Worm (Caenorhabditis elegans): ENCODE results near the gene C06A1.3.
A peak's percentile ranks its signal among the peaks of the same experiment; 100 is the strongest.

Gene C06A1.3

ce11 chrII:10571967-10572366 lies at the start of gene C06A1.3:
TSS of gene C06A1.3 (plus strand) at chrII:10572267.
- no peak for TF ChIP-seq irx-1 (tag; optimal IDR thresholded peaks at IDR 0.05)
- TF ChIP-seq egl-27 (tag; optimal IDR thresholded peaks at IDR 0.05): no peak
- no peak for TF ChIP-seq mab-9 (GFP tag; IDR thresholded peaks at IDR 0.05)
- no peak for TF ChIP-seq sptf-1 (tag; optimal IDR thresholded peaks at IDR 0.05)
- no peak for TF ChIP-seq skn-1 (tag; optimal IDR thresholded peaks at IDR 0.05)
- no peak for TF ChIP-seq efl-3 (GFP tag; optimal IDR thresholded peaks at IDR 0.05)
- no peak for TF ChIP-seq grh-1 (GFP tag; IDR thresholded peaks at IDR 0.05)
- no peak for TF ChIP-seq mep-1 (tag; optimal IDR thresholded peaks at IDR 0.05)
- no peak for TF ChIP-seq nhr-47 (tag; optimal IDR thresholded peaks at IDR 0.05)
- TF ChIP-seq unc-30 (tag; optimal IDR thresholded peaks at IDR 0.05): no peak
- TF ChIP-seq aha-1 (tag; optimal IDR thresholded peaks at IDR 0.05): no peak
- TF ChIP-seq unc-98 (GFP tag; IDR thresholded peaks at IDR 0.05): no peak
- no peak for TF ChIP-seq efl-1 (optimal IDR thresholded peaks at IDR 0.05)
- TF ChIP-seq efl-1 (GFP tag; optimal IDR thresholded peaks at IDR 0.05 in 1 of 2): no peak
- TF ChIP-seq blmp-1 (tag; optimal IDR thresholded peaks at IDR 0.05): no peak
- TF ChIP-seq lsy-2 (tag; optimal IDR thresholded peaks at IDR 0.05): no peak
- no peak for TF ChIP-seq ceh-63 (GFP tag; optimal IDR thresholded peaks at IDR 0.05)

- no peak for TF ChIP-seq pag-3 (tag; optimal IDR thresholded peaks at IDR 0.05; ENCODE audit: borderline replicate concordance, insufficient read depth)
- no peak for TF ChIP-seq mab-9 (GFP tag; IDR thresholded peaks at IDR 0.05)
- peak; percentile 98 for TF ChIP-seq blmp-1 (tag; optimal IDR thresholded peaks at IDR 0.05)
Observed at ce11 chrII:10523031-10523430, 49.0 kb upstream of the C06A1.3 start.

DNA sequence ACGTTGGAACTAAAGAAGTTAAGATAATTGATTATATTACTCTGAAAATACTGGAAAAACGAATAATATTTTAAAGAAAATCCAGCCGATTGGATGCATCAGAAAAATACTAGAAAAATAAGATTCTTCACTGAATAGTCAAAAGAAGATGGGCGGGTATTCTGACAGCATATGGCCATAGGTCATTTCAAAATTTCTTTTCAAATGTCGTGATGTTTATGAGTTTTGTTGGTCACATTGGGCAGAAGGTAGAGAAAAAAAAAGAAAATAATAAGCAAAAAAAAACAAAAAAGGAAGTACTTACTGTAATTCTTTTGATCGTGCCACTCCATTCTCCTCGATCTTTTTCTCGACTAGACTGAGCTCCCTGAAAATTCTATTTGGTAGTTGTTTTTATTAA lies 48.5 kb upstream of the C06A1.3 start, which contains the start of gene F59B10.5:
Gene F59B10.5 (minus strand): TSS at position 101 of the 400 bp plus-strand sequence.
- TF ChIP-seq grh-1 (GFP tag; IDR thresholded peaks at IDR 0.05) (no peak), ceh-63 (GFP tag; optimal IDR thresholded peaks at IDR 0.05) (no peak), nhr-237 (tag; optimal IDR thresholded peaks at IDR 0.05) (no peak), nhr-20 (tag; optimal IDR thresholded peaks at IDR 0.05) (no peak), ztf-11 (tag; optimal IDR thresholded peaks at IDR 0.05) (no peak), lir-3 (tag; optimal IDR thresholded peaks at IDR 0.05; ENCODE audit: poor library complexity) (no peak), sptf-1 (tag; optimal IDR thresholded peaks at IDR 0.05) (no peak), snu-23 (GFP tag; optimal IDR thresholded peaks at IDR 0.05) (no peak), isw-1 (GFP tag; IDR thresholded peaks at IDR 0.05) (no peak), mep-1 (tag; optimal IDR thresholded peaks at IDR 0.05) (no peak), ceh-90 (tag; optimal IDR thresholded peaks at IDR 0.05) (no peak), ceh-88 (GFP tag; IDR thresholded peaks at IDR 0.05) (no peak), unc-86 (tag; optimal IDR thresholded peaks at IDR 0.05) (no peak), ces-1 (GFP tag; optimal IDR thresholded peaks at IDR 0.05) (no peak), swsn-7 (tag; optimal IDR thresholded peaks at IDR 0.05) (no peak), tlp-1 (tag; optimal IDR thresholded peaks at IDR 0.05) (no peak), unc-98 (GFP tag; IDR thresholded peaks at IDR 0.05) (no peak), zag-1 (tag; optimal IDR thresholded peaks at IDR 0.05) (no peak)

ce11 chrII:10524374-10524773 lies 47.7 kb upstream of the C06A1.3 start, which contains the start of gene F59B10.6:
TSS of gene F59B10.6 (minus strand) at chrII:10524474.
- TF ChIP-seq nhr-90 (tag; optimal IDR thresholded peaks at IDR 0.05; ENCODE audit: poor library complexity): no peak
- TF ChIP-seq nhr-20 (tag; optimal IDR thresholded peaks at IDR 0.05): no peak
- no peak for TF ChIP-seq fkh-4 (tag; optimal IDR thresholded peaks at IDR 0.05; ENCODE audit: borderline replicate concordance)
- no peak for TF ChIP-seq mab-9 (GFP tag; IDR thresholded peaks at IDR 0.05)
- no peak for TF ChIP-seq grh-1 (GFP tag; IDR thresholded peaks at IDR 0.05)
- TF ChIP-seq nhr-19 (GFP tag; conservative IDR thresholded peaks at IDR 0.05): no peak
- no peak for TF ChIP-seq elt-3 (tag; optimal IDR thresholded peaks at IDR 0.05)
- no peak for TF ChIP-seq ztf-4 (tag; optimal IDR thresholded peaks at IDR 0.05)
- no peak for TF ChIP-seq tlp-1 (tag; optimal IDR thresholded peaks at IDR 0.05)
- no peak for TF ChIP-seq rnt-1 (tag; optimal IDR thresholded peaks at IDR 0.05)
- TF ChIP-seq mep-1 (tag; optimal IDR thresholded peaks at IDR 0.05): no peak
- no peak for TF ChIP-seq hlh-4 (tag; optimal IDR thresholded peaks at IDR 0.05)

All from whole organism, L1 larva.